In the genomic region with DNA sequence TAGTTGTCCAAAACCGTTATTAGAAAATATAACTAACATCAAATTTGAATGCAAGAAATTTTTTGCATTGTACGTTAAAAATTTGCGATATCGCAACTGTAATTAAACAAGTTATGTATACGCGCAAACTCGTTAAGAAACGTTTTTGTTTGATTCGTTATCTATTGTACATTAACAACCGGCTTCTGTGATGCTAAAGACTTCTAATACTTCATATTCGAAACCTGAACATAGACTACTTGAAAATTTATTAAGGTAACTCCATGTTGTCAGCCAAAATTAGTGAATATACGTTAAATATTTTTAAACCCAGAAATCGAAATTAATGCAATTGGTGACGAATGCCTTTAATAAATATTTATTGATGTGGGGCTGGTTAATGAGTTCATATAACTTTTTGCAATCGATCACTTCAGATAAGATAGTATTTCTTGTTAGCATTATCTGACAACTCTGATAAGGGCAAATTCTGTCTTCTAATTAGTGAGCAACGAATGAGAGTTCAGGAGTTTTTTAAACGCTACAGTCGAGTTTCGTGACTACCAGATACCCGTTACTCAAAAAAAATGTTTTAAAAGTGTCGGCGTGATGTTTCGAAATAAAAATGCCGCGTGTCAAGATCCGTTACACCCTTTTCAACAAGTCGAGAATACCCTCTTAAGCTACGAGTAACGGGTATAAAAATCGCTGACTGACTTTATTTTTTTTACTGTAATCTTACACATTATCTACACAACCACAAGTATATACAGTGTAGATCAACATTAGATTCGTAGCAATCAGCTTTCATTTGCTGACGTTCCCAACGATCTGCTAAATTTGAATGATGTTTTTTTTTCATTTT, we compare ENCODE assay signal across 2 fruit fly cellular contexts.
TF ChIP-seq lines count a peak whose summit lies in the region.

No protein-coding gene starts in this region.

TF ChIP-seq in whole organism, embryonic, 481 proteins besides CTCF, POLR2A, EP300 and RAD21 (continued from another document and continues in another):
- TF ChIP-seq Sry-β (GFP tag; optimal IDR thresholded peaks at IDR 0.05; lab: Kevin White, UChicago) (no peak), p53 (GFP tag; optimal IDR thresholded peaks at IDR 0.05; lab: Kevin White, UChicago) (no peak), CG11723 (GFP tag; optimal IDR thresholded peaks at IDR 0.05; lab: Kevin White, UChicago) (peak; percentile 11), gcm (GFP tag; optimal IDR thresholded peaks at IDR 0.05; lab: Kevin White, UChicago) (no peak), Oli (tag; optimal IDR thresholded peaks at IDR 0.05; lab: Kevin White, UChicago) (peak; percentile 31), vvl (GFP tag; IDR thresholded peaks at IDR 0.05; lab: Robert Waterston, UW) (peak; percentile 58), zen (tag; optimal IDR thresholded peaks at IDR 0.05; lab: Kevin White, UChicago) (peak; percentile 37), CG10654 (GFP tag; optimal IDR thresholded peaks at IDR 0.05; lab: Kevin White, UChicago) (no peak), CG6254 (GFP tag; optimal IDR thresholded peaks at IDR 0.05; lab: Kevin White, UChicago) (no peak), Dip3 (GFP tag; optimal IDR thresholded peaks at IDR 0.05; lab: Kevin White, UChicago) (peak; percentile 31), fd96Cb (tag; optimal IDR thresholded peaks at IDR 0.05; lab: Kevin White, UChicago) (no peak), E2f2 (GFP tag; IDR thresholded peaks at IDR 0.05; lab: Robert Waterston, UW) (peak; percentile 58), az2 (GFP tag; optimal IDR thresholded peaks at IDR 0.05; lab: Kevin White, UChicago) (peak; percentile 15), shn (GFP tag; optimal IDR thresholded peaks at IDR 0.05; lab: Kevin White, UChicago) (peak; percentile 58), CG11085 (GFP tag; IDR thresholded peaks at IDR 0.05; lab: Robert Waterston, UW) (peak; percentile 31; the same call in 1 of the 2 replicates), CG30020 (tag; optimal IDR thresholded peaks at IDR 0.05; lab: Kevin White, UChicago) (no peak), CG34422 (GFP tag; IDR thresholded peaks at IDR 0.05; lab: Robert Waterston, UW) (0 out of 3 replicates have a peak, but pooled peaks have one; percentile 50), Atf6 (GFP tag; IDR thresholded peaks at IDR 0.05; lab: Robert Waterston, UW) (peak; percentile 66), CG1602 (GFP tag; optimal IDR thresholded peaks at IDR 0.05; lab: Kevin White, UChicago) (peak; percentile 4), Ets97D (GFP tag; optimal IDR thresholded peaks at IDR 0.05; lab: Kevin White, UChicago) (no peak), sens (GFP tag; lab: Kevin White, UChicago) (peak; percentile 86), CG13624 (GFP tag; optimal IDR thresholded peaks at IDR 0.05; lab: Kevin White, UChicago) (peak; percentile 37), yki (optimal IDR thresholded peaks at IDR 0.05; lab: Kevin White, UChicago) (no peak), HHEX (GFP tag; optimal IDR thresholded peaks at IDR 0.05; lab: Kevin White, UChicago) (peak; percentile 52), grau (tag; optimal IDR thresholded peaks at IDR 0.05; lab: Kevin White, UChicago) (peak; percentile 47), CG12219 (GFP tag; optimal IDR thresholded peaks at IDR 0.05; lab: Kevin White, UChicago) (peak; percentile 30), Aef1 (GFP tag; IDR thresholded peaks at IDR 0.05; lab: Robert Waterston, UW) (peak; percentile 44; the same call in 2 of the 3 replicates), Ssrp (tag; optimal IDR thresholded peaks at IDR 0.05; lab: Kevin White, UChicago) (peak; percentile 23), Meics (GFP tag; optimal IDR thresholded peaks at IDR 0.05; lab: Kevin White, UChicago) (peak; percentile 77), CG16815 (GFP tag; optimal IDR thresholded peaks at IDR 0.05; lab: Kevin White, UChicago) (peak; percentile 27), Lpt (GFP tag; optimal IDR thresholded peaks at IDR 0.05; lab: Kevin White, UChicago) (no peak), CG4360 (GFP tag; IDR thresholded peaks at IDR 0.05; lab: Robert Waterston, UW) (peak; percentile 26; the same call in 1 of the 2 replicates), CG2116 (GFP tag; optimal IDR thresholded peaks at IDR 0.05; lab: Kevin White, UChicago) (no peak), CG4282 (GFP tag; optimal IDR thresholded peaks at IDR 0.05; lab: Kevin White, UChicago) (peak; percentile 10), amos (GFP tag; IDR thresholded peaks at IDR 0.05; lab: Robert Waterston, UW; ENCODE audit: partially characterized antibody) (peak; percentile 83), Lim3 (GFP tag; IDR thresholded peaks at IDR 0.05; lab: Robert Waterston, UW) (no peak), Bdp1 (GFP tag; optimal IDR thresholded peaks at IDR 0.05; lab: Kevin White, UChicago) (no peak), Rx (GFP tag; IDR thresholded peaks at IDR 0.05; lab: Robert Waterston, UW) (0 out of 2 replicates have a peak, but pooled peaks have one; percentile 24), Drgx (GFP tag; IDR thresholded peaks at IDR 0.05; lab: Robert Waterston, UW) (peak; percentile 77), ato (GFP tag; IDR thresholded peaks at IDR 0.05; lab: Robert Waterston, UW; ENCODE audit: partially characterized antibody) (no peak), Sox102F (GFP tag; optimal IDR thresholded peaks at IDR 0.05; lab: Kevin White, UChicago) (peak; percentile 24), pan (optimal IDR thresholded peaks at IDR 0.05; lab: Kevin White, UChicago) (no peak), pan (GFP tag; optimal IDR thresholded peaks at IDR 0.05 in 1 of 2, IDR thresholded peaks at IDR 0.05 in 1 of 2) (peak in 1 of 2 experiments; percentile 59), Antp (GFP tag; optimal IDR thresholded peaks at IDR 0.05; lab: Kevin White, UChicago) (peak; percentile 49), D19B (GFP tag; optimal IDR thresholded peaks at IDR 0.05; lab: Kevin White, UChicago) (peak; percentile 89), MBD-R2 (GFP tag; IDR thresholded peaks at IDR 0.05; lab: Robert Waterston, UW) (peak; percentile 32; the same call in 1 of the 2 replicates), Eip74EF (GFP tag; optimal IDR thresholded peaks at IDR 0.05; lab: Kevin White, UChicago) (no peak), CG34224 (GFP tag; IDR thresholded peaks at IDR 0.05; lab: Robert Waterston, UW; ENCODE audit: partially characterized antibody) (no peak), CG1529 (GFP tag; optimal IDR thresholded peaks at IDR 0.05; lab: Kevin White, UChicago) (no peak), GATAe (GFP tag; conservative IDR thresholded peaks at IDR 0.05; lab: Robert Waterston, UW) (peak; percentile 44; the same call in 1 of the 2 replicates), gem (tag; optimal IDR thresholded peaks at IDR 0.05; lab: Kevin White, UChicago) (peak; percentile 61), CG3163 (GFP tag; optimal IDR thresholded peaks at IDR 0.05; lab: Kevin White, UChicago) (peak; percentile 50), otp (GFP tag; IDR thresholded peaks at IDR 0.05; lab: Robert Waterston, UW) (peak; percentile 38; the same call in 1 of the 3 replicates), Xbp1 (GFP tag; optimal IDR thresholded peaks at IDR 0.05; lab: Kevin White, UChicago) (peak; percentile 28), CG8290 (GFP tag; optimal IDR thresholded peaks at IDR 0.05; lab: Kevin White, UChicago) (no peak), CG8290 (tag; optimal IDR thresholded peaks at IDR 0.05; lab: Kevin White, UChicago) (peak in 1 of 2 experiments; percentile 61), CG3726 (GFP tag; IDR thresholded peaks at IDR 0.05; lab: Robert Waterston, UW) (no peak), Gug (GFP tag; IDR thresholded peaks at IDR 0.05; lab: Robert Waterston, UW) (peak; percentile 46; the same call in 2 of the 4 replicates), ATbp (GFP tag; optimal IDR thresholded peaks at IDR 0.05; lab: Kevin White, UChicago) (peak; percentile 14)

TF ChIP-seq in whole organism, prepupa, 60 proteins besides CTCF, POLR2A, EP300 and RAD21 (continued from another document):
- TF ChIP-seq CG6808 (GFP tag; optimal IDR thresholded peaks at IDR 0.05; lab: Kevin White, UChicago) (peak; percentile 31), OdsH (GFP tag; optimal IDR thresholded peaks at IDR 0.05; lab: Kevin White, UChicago) (peak; percentile 64), CG6276 (GFP tag; optimal IDR thresholded peaks at IDR 0.05; lab: Kevin White, UChicago) (peak; percentile 25), Smox (GFP tag; optimal IDR thresholded peaks at IDR 0.05; lab: Kevin White, UChicago) (peak; percentile 55), pdm3 (GFP tag; optimal IDR thresholded peaks at IDR 0.05; lab: Kevin White, UChicago) (peak; percentile 70), CG6163 (GFP tag; IDR thresholded peaks at IDR 0.05; lab: Robert Waterston, UW) (peak; percentile 76), CG9139 (GFP tag; optimal IDR thresholded peaks at IDR 0.05; lab: Kevin White, UChicago) (no peak), net (GFP tag; optimal IDR thresholded peaks at IDR 0.05; lab: Kevin White, UChicago) (peak; percentile 50), CG3032 (tag; optimal IDR thresholded peaks at IDR 0.05; lab: Kevin White, UChicago) (peak; percentile 13), CG11294 (GFP tag; IDR thresholded peaks at IDR 0.05; lab: Robert Waterston, UW) (peak; percentile 49; the same call in 1 of the 2 replicates), fd85E (GFP tag; optimal IDR thresholded peaks at IDR 0.05; lab: Kevin White, UChicago) (peak; percentile 40), Eip75B (GFP tag; optimal IDR thresholded peaks at IDR 0.05; lab: Kevin White, UChicago) (peak; percentile 18)
